Worm (Caenorhabditis elegans): ENCODE results near the gene gmap-1.

DNA sequence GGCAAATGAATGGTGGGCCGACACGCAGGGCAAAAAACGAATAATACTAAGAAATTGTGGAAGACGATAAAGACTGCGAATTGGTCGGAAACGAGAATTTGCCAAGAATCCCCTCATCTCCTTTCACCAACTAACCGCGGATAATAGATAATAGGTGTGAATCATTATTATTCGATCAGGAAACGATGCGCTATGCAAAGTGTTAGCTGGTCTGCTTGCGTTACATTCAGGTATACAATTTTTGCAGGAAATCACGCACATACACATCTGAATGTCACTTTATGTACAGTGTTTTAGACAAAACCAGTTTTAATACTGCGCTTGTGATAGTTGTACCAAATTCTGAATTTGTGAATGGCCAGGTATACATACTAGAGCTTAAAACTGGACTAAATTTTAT lies 9.9 kb upstream of the gmap-1 start:
- TF ChIP-seq unc-62 (GFP tag; optimal IDR thresholded peaks at IDR 0.05) (no peak), lin-32 (GFP tag; optimal IDR thresholded peaks at IDR 0.05) (no peak), lin-13 (tag; optimal IDR thresholded peaks at IDR 0.05) (no peak)
